Worm (Caenorhabditis elegans): ENCODE data around the gene srh-27.

The srh-27 gene

ce11 chrII:12494556-12495131, 46.3 kb downstream of the srh-27 start, which contains the start of gene col-85 (continued):
- TF ChIP-seq pax-1 (tag; optimal IDR thresholded peaks at IDR 0.05) (no peak), ceh-2 (tag; optimal IDR thresholded peaks at IDR 0.05) (peak; percentile 88), nfya-1 (tag; optimal IDR thresholded peaks at IDR 0.05) (peak; percentile 84), pros-1 (tag; optimal IDR thresholded peaks at IDR 0.05) (no peak), tbx-7 (tag; optimal IDR thresholded peaks at IDR 0.05) (peak; percentile 43), ceh-22 (tag; optimal IDR thresholded peaks at IDR 0.05) (no peak), hlh-8 (tag; optimal IDR thresholded peaks at IDR 0.05) (peak; percentile 90), C38D4.7 (GFP tag; optimal IDR thresholded peaks at IDR 0.05) (peak; percentile 90), unc-42 (tag; optimal IDR thresholded peaks at IDR 0.05) (peak; percentile 84), eyg-1 (tag; optimal IDR thresholded peaks at IDR 0.05) (peak; percentile 68), npax-4 (tag; optimal IDR thresholded peaks at IDR 0.05) (peak; percentile 88), rnt-1 (tag; optimal IDR thresholded peaks at IDR 0.05) (peak; percentile 89), tbx-2 (tag; optimal IDR thresholded peaks at IDR 0.05) (peak; percentile 92), sdc-2 (tag; optimal IDR thresholded peaks at IDR 0.05) (peak; percentile 89), ceh-9 (tag; optimal IDR thresholded peaks at IDR 0.05) (peak; percentile 93), ztf-16 (tag; optimal IDR thresholded peaks at IDR 0.05) (peak; percentile 95), sox-2 (GFP tag; IDR thresholded peaks at IDR 0.05) (peak; percentile 92), ahr-1 (tag; optimal IDR thresholded peaks at IDR 0.05) (peak; percentile 86), ttx-3 (tag; optimal IDR thresholded peaks at IDR 0.05) (peak; percentile 92), K09A11.1 (tag; optimal IDR thresholded peaks at IDR 0.05; ENCODE audit: insufficient read depth) (peak; percentile 88), dmd-4 (tag; optimal IDR thresholded peaks at IDR 0.05; ENCODE audit: borderline replicate concordance) (peak; percentile 94), odd-2 (tag; optimal IDR thresholded peaks at IDR 0.05) (peak; percentile 79), K02D7.2 (tag; optimal IDR thresholded peaks at IDR 0.05) (peak; percentile 95), elt-2 (tag; optimal IDR thresholded peaks at IDR 0.05) (peak; percentile 96), pag-3 (tag; optimal IDR thresholded peaks at IDR 0.05; ENCODE audit: borderline replicate concordance) (peak; percentile 89), lin-11 (tag; optimal IDR thresholded peaks at IDR 0.05) (peak; percentile 87), ceh-19 (GFP tag; optimal IDR thresholded peaks at IDR 0.05) (peak; percentile 94), dve-1 (tag; optimal IDR thresholded peaks at IDR 0.05) (peak; percentile 81), ref-2 (tag; optimal IDR thresholded peaks at IDR 0.05) (peak; percentile 89), ceh-30 (tag; optimal IDR thresholded peaks at IDR 0.05) (peak; percentile 3), elt-4 (tag; optimal IDR thresholded peaks at IDR 0.05) (no peak), ceh-31 (tag; optimal IDR thresholded peaks at IDR 0.05) (peak; percentile 86), C08G9.2 (tag; optimal IDR thresholded peaks at IDR 0.05) (peak; percentile 87), F13H6.1 (tag; optimal IDR thresholded peaks at IDR 0.05) (peak; percentile 85), ceh-6 (GFP tag; optimal IDR thresholded peaks at IDR 0.05) (peak; percentile 91), fax-1 (tag; optimal IDR thresholded peaks at IDR 0.05) (peak; percentile 88), mec-3 (tag; optimal IDR thresholded peaks at IDR 0.05; ENCODE audit: borderline replicate concordance) (peak; percentile 75), Y22D7AL.16 (tag; optimal IDR thresholded peaks at IDR 0.05) (peak; percentile 94), ceh-34 (tag; optimal IDR thresholded peaks at IDR 0.05) (peak; percentile 92), sox-4 (tag; optimal IDR thresholded peaks at IDR 0.05) (peak; percentile 97), nhr-232 (tag; optimal IDR thresholded peaks at IDR 0.05) (peak; percentile 85), zip-5 (tag; optimal IDR thresholded peaks at IDR 0.05) (peak; percentile 83), fkh-6 (tag; optimal IDR thresholded peaks at IDR 0.05) (peak; percentile 95)

- TF ChIP-seq ceh-14 (tag; optimal IDR thresholded peaks at IDR 0.05) (no peak), ref-2 (tag; optimal IDR thresholded peaks at IDR 0.05) (no peak), C38D4.7 (GFP tag; optimal IDR thresholded peaks at IDR 0.05) (no peak), unc-3 (GFP tag; conservative IDR thresholded peaks at IDR 0.05) (no peak), unc-3 (tag; optimal IDR thresholded peaks at IDR 0.05) (no peak), unc-42 (tag; optimal IDR thresholded peaks at IDR 0.05) (no peak), pag-3 (tag; optimal IDR thresholded peaks at IDR 0.05; ENCODE audit: borderline replicate concordance) (no peak), unc-55 (GFP tag; optimal IDR thresholded peaks at IDR 0.05) (no peak), hlh-15 (tag; optimal IDR thresholded peaks at IDR 0.05) (no peak), hlh-6 (tag; optimal IDR thresholded peaks at IDR 0.05) (no peak), nfya-1 (tag; optimal IDR thresholded peaks at IDR 0.05) (no peak), ceh-48 (tag; optimal IDR thresholded peaks at IDR 0.05) (no peak), tbx-2 (tag; optimal IDR thresholded peaks at IDR 0.05) (no peak), hlh-30 (tag; optimal IDR thresholded peaks at IDR 0.05; ENCODE audit: insufficient read depth) (no peak), dmd-4 (tag; optimal IDR thresholded peaks at IDR 0.05; ENCODE audit: borderline replicate concordance) (no peak), eyg-1 (tag; optimal IDR thresholded peaks at IDR 0.05) (no peak), ama-1 (optimal IDR thresholded peaks at IDR 0.05) (no peak), ceh-18 (tag; optimal IDR thresholded peaks at IDR 0.05) (no peak)
Observed at ce11 chrII:12496981-12497380, 48.6 kb downstream of the srh-27 start, which contains the start of gene T21B4.3. Gene T21B4.3 (minus strand): TSS chrII:12497081.
